Worm (Caenorhabditis elegans): ENCODE data around the gene F18C5.10.

- TF ChIP-seq ces-1 (GFP tag; optimal IDR thresholded peaks at IDR 0.05) (peak; percentile 48), unc-130 (tag; optimal IDR thresholded peaks at IDR 0.05) (peak; percentile 19), ceh-82 (tag; optimal IDR thresholded peaks at IDR 0.05) (peak in 2 of 3 experiments; percentile 4 to 43), ama-1 (optimal IDR thresholded peaks at IDR 0.05) (no peak), snpc-4 (tag; optimal IDR thresholded peaks at IDR 0.05) (no peak)
Observed at ce11 chrII:6535957-6536424, 25.3 kb downstream of the F18C5.10 start, which contains the start of gene utp-20.
